Worm (Caenorhabditis elegans) whole organism, mixed stage, embryonic: ENCODE measurements around the gene lec-6.

ENCODE experiments used
- M03D4.4 ChIP-seq: sonication (generic microtip); optimal IDR thresholded peaks from 2 replicates; lab custom pipeline; 2017; ENCODE audit warnings: mild to moderate bottlenecking, missing genetic modification characterization, missing compliant biosample characterization
- bed-3 ChIP-seq: fragments of 200-800 bp; sonication (Bioruptor generic); optimal IDR thresholded peaks from 3 replicates; lab custom pipeline; 2018; ENCODE audit warnings: mild to moderate bottlenecking, missing genetic modification characterization, moderate library complexity, missing compliant biosample characterization
- blmp-1 ChIP-seq: fragments of 150-350 bp; optimal IDR thresholded peaks from 2 replicates; lab custom pipeline; 2014; ENCODE audit warnings: missing biosample characterization, missing genetic modification characterization
- ceh-39 ChIP-seq: fragments of 150-350 bp; optimal IDR thresholded peaks from 2 replicates; lab custom pipeline; 2014; ENCODE audit warnings: missing biosample characterization, missing genetic modification characterization
- ceh-43 ChIP-seq: fragments of 200-800 bp; sonication (Bioruptor generic); optimal IDR thresholded peaks from 2 replicates; lab custom pipeline; 2018; ENCODE audit warnings: mild to moderate bottlenecking, missing genetic modification characterization, moderate library complexity, missing compliant biosample characterization
- ceh-83 ChIP-seq: fragments of 200-800 bp; sonication (Bioruptor generic); optimal IDR thresholded peaks from 2 replicates; lab custom pipeline; 2018; ENCODE audit warnings: mild to moderate bottlenecking, missing genetic modification characterization, missing compliant biosample characterization
- ces-1 ChIP-seq: fragments of 150-350 bp; optimal IDR thresholded peaks from 2 replicates; lab custom pipeline; 2014; ENCODE audit warnings: missing biosample characterization, missing genetic modification reagents, missing genetic modification characterization
- cnd-1 ChIP-seq: fragments of 200-800 bp; sonication (Bioruptor generic); optimal IDR thresholded peaks from 2 replicates; lab custom pipeline; 2018; ENCODE audit warnings: mild to moderate bottlenecking, missing genetic modification characterization, missing compliant biosample characterization
- drap-1 ChIP-seq: fragments of 200-800 bp; sonication (Bioruptor generic); optimal IDR thresholded peaks from 3 replicates; lab custom pipeline; 2018; ENCODE audit warnings: mild to moderate bottlenecking, missing genetic modification characterization, missing compliant biosample characterization
- elt-1 ChIP-seq: sonication (generic microtip); optimal IDR thresholded peaks from 2 replicates; lab custom pipeline; 2017; ENCODE audit warnings: missing genetic modification characterization, mild to moderate bottlenecking, missing compliant biosample characterization, antibody characterized with exemption, moderate library complexity, borderline replicate concordance; ENCODE audit not compliant: insufficient read depth
- elt-3 ChIP-seq: fragments of 150-350 bp; optimal IDR thresholded peaks from 2 replicates; lab custom pipeline; 2014; ENCODE audit warnings: missing biosample characterization, missing genetic modification characterization
- flh-1 ChIP-seq: fragments of 200-800 bp; sonication (Bioruptor generic); optimal IDR thresholded peaks from 2 replicates; lab custom pipeline; 2018; ENCODE audit warnings: mild to moderate bottlenecking, missing genetic modification characterization, moderate library complexity, missing compliant biosample characterization
- ham-2 ChIP-seq: fragments of 200-800 bp; sonication (Bioruptor generic); optimal IDR thresholded peaks from 2 replicates; lab custom pipeline; 2018; ENCODE audit warnings: mild to moderate bottlenecking, missing genetic modification characterization, missing compliant biosample characterization
- hlh-1 ChIP-seq: fragments of 150-350 bp; optimal IDR thresholded peaks from 2 replicates; lab custom pipeline; 2014; ENCODE audit warnings: missing biosample characterization, missing genetic modification reagents, missing genetic modification characterization
- lin-13 ChIP-seq: fragments of 150-350 bp; optimal IDR thresholded peaks from 2 replicates; lab custom pipeline; 2014; ENCODE audit warnings: missing biosample characterization, missing genetic modification characterization
- lin-32 ChIP-seq: fragments of 200-800 bp; sonication (Bioruptor generic); optimal IDR thresholded peaks from 2 replicates; lab custom pipeline; 2018; ENCODE audit warnings: mild to moderate bottlenecking, missing genetic modification characterization, missing compliant biosample characterization
- lsy-2 ChIP-seq: fragments of 150-350 bp; optimal IDR thresholded peaks from 2 replicates; lab custom pipeline; 2014; ENCODE audit warnings: missing biosample characterization, missing genetic modification characterization
- mab-5 ChIP-seq: fragments of 150-350 bp; optimal IDR thresholded peaks from 2 replicates; lab custom pipeline; 2014; ENCODE audit warnings: missing biosample characterization, missing genetic modification characterization
- mep-1 ChIP-seq: fragments of 150-350 bp; optimal IDR thresholded peaks from 2 replicates; lab custom pipeline; 2017; ENCODE audit warnings: missing biosample characterization, missing genetic modification reagents, missing genetic modification characterization, inconsistent platforms
- mls-2 ChIP-seq: sonication (generic microtip); optimal IDR thresholded peaks from 2 replicates; lab custom pipeline; 2016; ENCODE audit warnings: mild to moderate bottlenecking, missing genetic modification characterization, moderate library complexity, missing compliant biosample characterization
- nhr-12 ChIP-seq: fragments of 150-350 bp; optimal IDR thresholded peaks from 2 replicates; lab custom pipeline; 2014; ENCODE audit warnings: missing biosample characterization, missing genetic modification characterization
- nhr-237 ChIP-seq: fragments of 150-350 bp; optimal IDR thresholded peaks from 2 replicates; lab custom pipeline; 2014; ENCODE audit warnings: missing biosample characterization, missing genetic modification characterization
- nhr-28 ChIP-seq: fragments of 150-350 bp; optimal IDR thresholded peaks from 2 replicates; lab custom pipeline; 2014; ENCODE audit warnings: missing biosample characterization, missing genetic modification characterization
- pha-4 ChIP-seq: fragments of 150-350 bp; optimal IDR thresholded peaks from 2 replicates; lab custom pipeline; 2018; ENCODE audit warnings: missing biosample characterization, missing genetic modification reagents, missing genetic modification characterization
- snpc-4 ChIP-seq: fragments of 150-350 bp; optimal IDR thresholded peaks from 2 replicates; lab custom pipeline; 2014; ENCODE audit warnings: missing biosample characterization, missing genetic modification characterization
- sptf-1 ChIP-seq: sonication (generic microtip); optimal IDR thresholded peaks from 2 replicates; lab custom pipeline; 2017; ENCODE audit warnings: mild to moderate bottlenecking, missing genetic modification characterization, moderate library complexity, missing compliant biosample characterization
- tbx-8 ChIP-seq: fragments of 200-800 bp; sonication (Bioruptor generic); optimal IDR thresholded peaks from 2 replicates; lab custom pipeline; 2018; ENCODE audit warnings: mild to moderate bottlenecking, missing genetic modification characterization, moderate library complexity, missing compliant biosample characterization
- unc-120 ChIP-seq: sonication (generic microtip); optimal IDR thresholded peaks from 2 replicates; lab custom pipeline; 2017; ENCODE audit warnings: missing genetic modification characterization, missing compliant biosample characterization; ENCODE audit not compliant: poor library complexity, severe bottlenecking
- unc-62 ChIP-seq: fragments of 150-350 bp; optimal IDR thresholded peaks from 2 replicates; lab custom pipeline; 2014; ENCODE audit warnings: missing biosample characterization, missing genetic modification reagents, missing genetic modification characterization
- zip-8 ChIP-seq: fragments of 150-350 bp; optimal IDR thresholded peaks from 2 replicates; lab custom pipeline; 2014; ENCODE audit warnings: missing biosample characterization, missing genetic modification characterization
- ztf-11 ChIP-seq: fragments of 150-350 bp; optimal IDR thresholded peaks from 2 replicates; lab custom pipeline; 2014; ENCODE audit warnings: missing biosample characterization, missing genetic modification characterization

The lec-6 gene

ce11 chrIII:599279-599678, 887 bp downstream of the lec-6 start:
- TF ChIP-seq M03D4.4 (tag; lab: Kevin White, UChicago) (no peak), ceh-43 (GFP tag; lab: Kevin White, UChicago) (no peak), tbx-8 (GFP tag; lab: Kevin White, UChicago) (no peak), cnd-1 (no peak), bed-3 (GFP tag; lab: Kevin White, UChicago) (no peak), lsy-2 (tag; lab: Kevin White, UChicago) (no peak), ham-2 (GFP tag; lab: Kevin White, UChicago) (no peak), pha-4 (tag; lab: Kevin White, UChicago) (no peak), mls-2 (tag; lab: Kevin White, UChicago) (no peak), lin-13 (tag; lab: Kevin White, UChicago) (no peak)

- no peak for TF ChIP-seq tbx-8 (GFP tag; lab: Kevin White, UChicago)
- TF ChIP-seq ham-2 (GFP tag; lab: Kevin White, UChicago): no peak
- TF ChIP-seq sptf-1 (tag; lab: Kevin White, UChicago): no peak
- TF ChIP-seq ztf-11 (tag; lab: Kevin White, UChicago): no peak
- no peak for TF ChIP-seq elt-1 (tag; lab: Kevin White, UChicago)
- TF ChIP-seq nhr-12 (tag; lab: Kevin White, UChicago): no peak
- no peak for TF ChIP-seq lin-13 (tag; lab: Kevin White, UChicago)
- no peak for TF ChIP-seq bed-3 (GFP tag; lab: Kevin White, UChicago)
- TF ChIP-seq nhr-237 (tag; lab: Kevin White, UChicago): no peak
- no peak for TF ChIP-seq ceh-83 (GFP tag; lab: Kevin White, UChicago)
- no peak for TF ChIP-seq zip-8 (tag; lab: Kevin White, UChicago)
- TF ChIP-seq snpc-4: no peak
- TF ChIP-seq mls-2 (tag; lab: Kevin White, UChicago): no peak
These were observed 1.5 kb downstream of the lec-6 start, which contains the start of gene Y55B1AR.2 for ce11 chrIII:598687-599086. Y55B1AR.2 (minus strand) TSS chrIII:598787.

ce11 chrIII:598168-598567, 2.0 kb downstream of the lec-6 start:
- TF ChIP-seq nhr-12 (tag; lab: Kevin White, UChicago) (no peak), elt-3 (tag; lab: Kevin White, UChicago) (no peak), lin-13 (tag; lab: Kevin White, UChicago) (no peak), mab-5 (tag; lab: Kevin White, UChicago) (no peak), nhr-237 (tag; lab: Kevin White, UChicago) (peak; percentile 20), pha-4 (tag; lab: Kevin White, UChicago) (peak; percentile 39), bed-3 (GFP tag; lab: Kevin White, UChicago) (no peak), M03D4.4 (tag; lab: Kevin White, UChicago) (no peak), ceh-43 (GFP tag; lab: Kevin White, UChicago) (no peak), blmp-1 (tag; lab: Kevin White, UChicago) (no peak), hlh-1 (peak; percentile 9), cnd-1 (no peak), unc-120 (no peak), mep-1 (peak; percentile 60), mls-2 (tag; lab: Kevin White, UChicago) (peak; percentile 64), sptf-1 (tag; lab: Kevin White, UChicago) (peak; percentile 43), drap-1 (no peak), snpc-4 (no peak), ztf-11 (tag; lab: Kevin White, UChicago) (peak; percentile 43), flh-1 (GFP tag; lab: Kevin White, UChicago) (no peak), ces-1 (GFP tag; lab: Kevin White, UChicago) (peak; percentile 91), ceh-39 (no peak), lin-32 (GFP tag; lab: Kevin White, UChicago) (no peak), ham-2 (GFP tag; lab: Kevin White, UChicago) (peak; percentile 97), lsy-2 (tag; lab: Kevin White, UChicago) (no peak)

- TF ChIP-seq mep-1: no peak
- no peak for TF ChIP-seq sptf-1 (tag; lab: Kevin White, UChicago)
- no peak for TF ChIP-seq flh-1 (GFP tag; lab: Kevin White, UChicago)
- TF ChIP-seq M03D4.4 (tag; lab: Kevin White, UChicago): no peak
- no peak for TF ChIP-seq unc-62 (GFP tag; lab: Kevin White, UChicago)
- no peak for TF ChIP-seq ceh-43 (GFP tag; lab: Kevin White, UChicago)
- TF ChIP-seq ham-2 (GFP tag; lab: Kevin White, UChicago): no peak
- TF ChIP-seq mab-5 (tag; lab: Kevin White, UChicago): no peak
- TF ChIP-seq elt-1 (tag; lab: Kevin White, UChicago): no peak
- TF ChIP-seq unc-120: no peak
- TF ChIP-seq nhr-28: no peak
- no peak for TF ChIP-seq snpc-4
- no peak for TF ChIP-seq tbx-8 (GFP tag; lab: Kevin White, UChicago)
- no peak for TF ChIP-seq cnd-1
- TF ChIP-seq ceh-83 (GFP tag; lab: Kevin White, UChicago): no peak
- no peak for TF ChIP-seq ceh-39
These were observed 4.7 kb downstream of the lec-6 start for ce11 chrIII:595449-595848.
